Fruit fly (Drosophila melanogaster) S2 (cell line): ENCODE data around the gene Gr22b.

Experiments
- CG8478 ChIP-seq: fragments of >200 bp; optimal IDR thresholded peaks from 2 replicates; lab custom pipeline; 2018
- CTCF ChIP-seq, 2 experiments: fragments of >200 bp; optimal IDR thresholded peaks; 2 replicates each; lab custom pipeline; 2018

- no peak for TF ChIP-seq CTCF (optimal IDR thresholded peaks at IDR 0.05; lab: Kevin White, UChicago)
- TF ChIP-seq CG8478 (lab: Kevin White, UChicago): no peak
Observed at dm6 chr2L:1758853-1759252, 34.2 kb downstream of the Gr22b start, which contains the start of gene CG17650.
